Worm (Caenorhabditis elegans) whole organism, young adult: ENCODE data around the gene ddb-1.

ENCODE experiments used
- B0035.1 ChIP-seq: sonication (generic microtip); optimal IDR thresholded peaks from 2 replicates; lab custom pipeline; 2016; ENCODE audit warnings: missing genetic modification characterization, mild to moderate bottlenecking, missing compliant biosample characterization, missing genotype, missing genetic modification reagents
- B0261.1 ChIP-seq: sonication (generic microtip); optimal IDR thresholded peaks from 2 replicates; lab custom pipeline; 2016; ENCODE audit warnings: mild to moderate bottlenecking, missing genetic modification characterization, moderate library complexity, missing compliant biosample characterization
- B0336.3 ChIP-seq: fragments of 200-800 bp; sonication (Bioruptor generic); IDR thresholded peaks from 2 replicates; pipeline ENCODE4 v1.3.6; 2022; ENCODE audit warnings: missing genetic modification characterization, missing compliant biosample characterization
- F10E7.11 ChIP-seq: sonication (generic microtip); optimal IDR thresholded peaks from 2 replicates; lab custom pipeline; 2017; ENCODE audit warnings: mild to moderate bottlenecking, missing genetic modification characterization, moderate library complexity, missing compliant biosample characterization
- F33H1.4 ChIP-seq: fragments of 200-800 bp; sonication (Bioruptor generic); IDR thresholded peaks from 2 replicates; pipeline ENCODE4 v1.3.6; 2022; ENCODE audit warnings: missing genetic modification reagents, missing genetic modification characterization, missing compliant biosample characterization
- ceh-91 ChIP-seq: fragments of 200-800 bp; sonication (Bioruptor generic); IDR thresholded peaks from 2 replicates; pipeline ENCODE4 v1.3.6; 2022; ENCODE audit warnings: missing genetic modification reagents, missing genetic modification characterization, missing compliant biosample characterization
- lin-26 ChIP-seq: fragments of 200-800 bp; sonication (Bioruptor generic); IDR thresholded peaks from 2 replicates; pipeline ENCODE4 v1.3.6; 2022; ENCODE audit warnings: missing genetic modification reagents, missing genetic modification characterization, missing compliant biosample characterization
- mes-4 ChIP-seq: sonication (generic microtip); optimal IDR thresholded peaks from 2 replicates; lab custom pipeline; 2016; ENCODE audit warnings: missing genotype, missing genetic modification characterization, missing compliant biosample characterization
- nhr-179 ChIP-seq: sonication (generic microtip); optimal IDR thresholded peaks from 2 replicates; lab custom pipeline; 2016; ENCODE audit warnings: mild to moderate bottlenecking, missing genetic modification characterization, missing compliant biosample characterization
- snpc-4 ChIP-seq, 5 experiments: fragments of 150-350 bp in 1 of 5; sonication (generic microtip) in 4 of 5; optimal IDR thresholded peaks; 2 replicates each; lab custom pipeline; 2014 to 2018; ENCODE audit warnings: missing genetic modification characterization in 5 of 5, missing biosample characterization in 3 of 5, antibody characterized with exemption in 2 of 5, mild to moderate bottlenecking in 2 of 5, missing compliant biosample characterization in 2 of 5, missing genotype in 2 of 5, moderate library complexity in 2 of 5, missing genetic modification reagents in 1 of 5

DNA sequence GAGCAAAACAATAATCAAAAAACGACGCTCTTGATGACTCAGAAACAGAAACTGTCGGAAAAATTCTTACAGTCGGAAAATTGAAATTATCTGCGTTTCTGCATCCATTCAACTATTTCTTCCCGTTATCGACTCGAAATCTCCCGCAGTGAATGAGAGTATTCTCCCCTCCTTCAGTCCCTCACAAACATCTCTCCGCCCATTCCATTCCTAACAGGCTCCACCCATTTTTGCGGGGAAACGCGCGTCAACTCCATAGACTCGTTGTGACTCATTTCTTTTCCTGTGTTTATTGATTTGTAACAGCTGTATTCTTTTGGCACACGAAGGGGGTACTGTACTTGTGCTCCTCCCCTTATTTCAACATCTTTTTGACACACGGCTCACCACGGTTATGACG is 6.9 kb upstream of the ddb-1 start:
- TF ChIP-seq snpc-4 (GFP tag; optimal IDR thresholded peaks at IDR 0.05; lab: Kevin White, UChicago) (no peak), snpc-4 (tag; optimal IDR thresholded peaks at IDR 0.05; lab: Kevin White, UChicago) (no peak), B0035.1 (tag; lab: Kevin White, UChicago) (no peak), F10E7.11 (tag; lab: Kevin White, UChicago) (no peak), lin-26 (GFP tag; lab: Robert Waterston, UW) (no peak), mes-4 (tag; lab: Kevin White, UChicago) (no peak), nhr-179 (tag; lab: Kevin White, UChicago) (no peak), B0261.1 (tag; lab: Kevin White, UChicago) (no peak), ceh-91 (no peak), F33H1.4 (GFP tag; lab: Robert Waterston, UW) (no peak), B0336.3 (GFP tag; lab: Robert Waterston, UW) (no peak)
